In the genomic region with DNA sequence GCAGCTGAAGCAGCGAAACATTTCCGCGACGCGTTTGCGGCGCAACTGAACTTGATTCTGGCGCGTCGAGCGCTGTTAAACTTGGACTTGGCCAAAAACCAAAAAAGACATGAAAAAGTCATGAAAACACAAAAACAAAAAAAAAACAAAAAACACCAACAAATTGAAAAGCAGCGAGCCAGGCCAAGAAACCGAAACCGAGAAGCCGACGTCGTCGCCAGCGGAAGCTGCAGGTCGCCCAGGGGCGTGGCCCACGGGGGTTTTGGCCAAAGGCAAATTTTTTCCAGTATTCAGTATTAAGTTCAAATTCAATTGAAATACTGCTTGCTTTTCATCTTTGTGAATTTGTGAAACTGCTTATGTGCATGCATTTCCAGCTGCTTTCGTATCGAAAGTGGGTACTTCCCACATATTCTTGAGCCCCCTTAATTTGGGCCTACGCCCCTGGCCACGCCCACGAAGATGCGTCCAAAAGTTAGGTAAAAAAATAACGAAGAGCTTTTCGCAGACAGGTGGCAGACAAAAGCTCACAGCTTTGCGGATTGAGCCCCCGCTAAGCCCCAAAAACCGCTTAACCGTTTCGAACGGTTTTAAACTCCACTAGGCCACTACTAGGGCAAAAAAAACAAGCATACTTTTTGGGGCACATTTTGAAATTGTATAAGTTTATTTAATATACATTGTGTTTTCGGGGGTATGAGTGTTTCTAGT, we compare ENCODE assay signal across 1 fruit fly cellular context.
TF ChIP-seq lines count a peak whose summit lies in the region.

Gene CG3009, minus strand, starts transcription at position 51 of the 711 bp plus-strand sequence.

TF ChIP-seq in whole organism, embryonic, 481 proteins besides CTCF, POLR2A, EP300 and RAD21 (continued from another document and continues in another):
- TF ChIP-seq CG7928 (GFP tag; optimal IDR thresholded peaks at IDR 0.05; lab: Kevin White, UChicago) (peak; percentile 79), CG1529 (GFP tag; optimal IDR thresholded peaks at IDR 0.05; lab: Kevin White, UChicago) (peak; percentile 94), CG6813 (GFP tag; optimal IDR thresholded peaks at IDR 0.05; lab: Kevin White, UChicago) (peak; percentile 97), CG31441 (GFP tag; IDR thresholded peaks at IDR 0.05; lab: Robert Waterston, UW) (peak; percentile 96), CG10543 (GFP tag; optimal IDR thresholded peaks at IDR 0.05; lab: Kevin White, UChicago) (peak; percentile 99), ap (GFP tag; IDR thresholded peaks at IDR 0.05; lab: Robert Waterston, UW) (peak; percentile 93), H15 (GFP tag; IDR thresholded peaks at IDR 0.05; lab: Robert Waterston, UW) (peak; percentile 94), run (tag; optimal IDR thresholded peaks at IDR 0.05; lab: Kevin White, UChicago) (peak; percentile 93), CG8290 (GFP tag; optimal IDR thresholded peaks at IDR 0.05; lab: Kevin White, UChicago) (peak; percentile 90), CG8290 (tag; optimal IDR thresholded peaks at IDR 0.05; lab: Kevin White, UChicago) (peak; percentile 78 to 98), CG17568 (GFP tag; optimal IDR thresholded peaks at IDR 0.05; lab: Kevin White, UChicago) (peak; percentile 95), schlank (tag; optimal IDR thresholded peaks at IDR 0.05; lab: Kevin White, UChicago) (peak; percentile 97), aop (GFP tag; IDR thresholded peaks at IDR 0.05; lab: Robert Waterston, UW) (peak; percentile 81), CG18599 (GFP tag; optimal IDR thresholded peaks at IDR 0.05; lab: Kevin White, UChicago) (peak; percentile 99), Vsx1 (GFP tag; optimal IDR thresholded peaks at IDR 0.05; lab: Kevin White, UChicago) (peak; percentile 92), gro (GFP tag; optimal IDR thresholded peaks at IDR 0.05; lab: Kevin White, UChicago) (peak; percentile 98), jumu (GFP tag; optimal IDR thresholded peaks at IDR 0.05; lab: Kevin White, UChicago) (peak; percentile 98), CG14710 (tag; optimal IDR thresholded peaks at IDR 0.05; lab: Kevin White, UChicago) (peak; percentile 89), CG10147 (GFP tag; optimal IDR thresholded peaks at IDR 0.05; lab: Kevin White, UChicago) (peak; percentile 97), Bteb2 (GFP tag; optimal IDR thresholded peaks at IDR 0.05; lab: Kevin White, UChicago) (peak; percentile 97), ase (GFP tag; IDR thresholded peaks at IDR 0.05; lab: Robert Waterston, UW) (peak; percentile 96), CG33213 (GFP tag; optimal IDR thresholded peaks at IDR 0.05; lab: Kevin White, UChicago) (peak; percentile 96), jing (GFP tag; optimal IDR thresholded peaks at IDR 0.05; lab: Kevin White, UChicago) (peak; percentile 96), CG31365 (tag; optimal IDR thresholded peaks at IDR 0.05; lab: Kevin White, UChicago) (peak; percentile 92), MESR4 (GFP tag; optimal IDR thresholded peaks at IDR 0.05; lab: Kevin White, UChicago) (peak; percentile 69), tio (GFP tag; optimal IDR thresholded peaks at IDR 0.05; lab: Kevin White, UChicago) (peak; percentile 93), CG4820 (GFP tag; optimal IDR thresholded peaks at IDR 0.05; lab: Kevin White, UChicago) (peak; percentile 94), bsh (GFP tag; optimal IDR thresholded peaks at IDR 0.05; lab: Kevin White, UChicago) (peak; percentile 94 to 95), CG18011 (GFP tag; optimal IDR thresholded peaks at IDR 0.05; lab: Kevin White, UChicago) (peak; percentile 98), gsb-n (tag; optimal IDR thresholded peaks at IDR 0.05; lab: Kevin White, UChicago) (peak; percentile 89), CG1233 (GFP tag; optimal IDR thresholded peaks at IDR 0.05; lab: Kevin White, UChicago) (peak; percentile 95), Jarid2 (GFP tag; optimal IDR thresholded peaks at IDR 0.05; lab: Kevin White, UChicago) (peak; percentile 88), CG8089 (GFP tag; optimal IDR thresholded peaks at IDR 0.05; lab: Kevin White, UChicago) (peak; percentile 97), Lpt (GFP tag; optimal IDR thresholded peaks at IDR 0.05; lab: Kevin White, UChicago) (no peak), Hmr (GFP tag; optimal IDR thresholded peaks at IDR 0.05; lab: Kevin White, UChicago) (peak; percentile 99), Mes4 (GFP tag; optimal IDR thresholded peaks at IDR 0.05; lab: Kevin White, UChicago) (peak; percentile 97), TFAM (GFP tag; optimal IDR thresholded peaks at IDR 0.05; lab: Kevin White, UChicago) (peak; percentile 73), CG11504 (tag; optimal IDR thresholded peaks at IDR 0.05; lab: Kevin White, UChicago) (peak; percentile 96), CG15011 (GFP tag; optimal IDR thresholded peaks at IDR 0.05; lab: Kevin White, UChicago) (peak; percentile 94), CG6791 (GFP tag; IDR thresholded peaks at IDR 0.05; lab: Robert Waterston, UW; ENCODE audit: partially characterized antibody) (no peak), trem (tag; optimal IDR thresholded peaks at IDR 0.05; lab: Kevin White, UChicago) (peak; percentile 89), CG18619 (GFP tag; optimal IDR thresholded peaks at IDR 0.05; lab: Kevin White, UChicago) (peak; percentile 98), CG17361 (GFP tag; IDR thresholded peaks at IDR 0.05; lab: Robert Waterston, UW) (peak; percentile 96), CG7556 (GFP tag; optimal IDR thresholded peaks at IDR 0.05; lab: Kevin White, UChicago) (peak; percentile 98), ERR (GFP tag; optimal IDR thresholded peaks at IDR 0.05; lab: Kevin White, UChicago) (peak; percentile 97), nerfin-2 (GFP tag; IDR thresholded peaks at IDR 0.05; lab: Robert Waterston, UW; ENCODE audit: partially characterized antibody) (no peak), CG34224 (GFP tag; IDR thresholded peaks at IDR 0.05; lab: Robert Waterston, UW; ENCODE audit: partially characterized antibody) (no peak), CG4328 (GFP tag; optimal IDR thresholded peaks at IDR 0.05; lab: Kevin White, UChicago) (peak; percentile 98), Nf-YC (tag; optimal IDR thresholded peaks at IDR 0.05; lab: Kevin White, UChicago) (peak; percentile 92), CG2875 (GFP tag; optimal IDR thresholded peaks at IDR 0.05; lab: Kevin White, UChicago) (peak; percentile 95), slp2 (GFP tag; optimal IDR thresholded peaks at IDR 0.05; lab: Kevin White, UChicago) (peak; percentile 96), chm (GFP tag; IDR thresholded peaks at IDR 0.05; lab: Robert Waterston, UW) (peak; percentile 96), Dip2 (GFP tag; IDR thresholded peaks at IDR 0.05; lab: Robert Waterston, UW) (peak; percentile 75), Sry-β (GFP tag; optimal IDR thresholded peaks at IDR 0.05; lab: Kevin White, UChicago) (peak; percentile 28), CG10209 (GFP tag; optimal IDR thresholded peaks at IDR 0.05; lab: Kevin White, UChicago) (peak; percentile 97), Antp (GFP tag; optimal IDR thresholded peaks at IDR 0.05; lab: Kevin White, UChicago) (peak; percentile 99), CG30020 (tag; optimal IDR thresholded peaks at IDR 0.05; lab: Kevin White, UChicago) (peak; percentile 72), bigmax (GFP tag; optimal IDR thresholded peaks at IDR 0.05; lab: Kevin White, UChicago) (peak; percentile 46), CG13287 (GFP tag; IDR thresholded peaks at IDR 0.05; lab: Robert Waterston, UW; ENCODE audit: partially characterized antibody) (peak; percentile 54; the same call in 1 of the 2 replicates), wek (GFP tag; optimal IDR thresholded peaks at IDR 0.05; lab: Kevin White, UChicago) (peak; percentile 90), Med (GFP tag; lab: Kevin White, UChicago) (peak; percentile 100), slbo (GFP tag; IDR thresholded peaks at IDR 0.05; lab: Robert Waterston, UW) (peak; percentile 99), sima (GFP tag; optimal IDR thresholded peaks at IDR 0.05; lab: Kevin White, UChicago) (peak; percentile 92), sim (GFP tag; IDR thresholded peaks at IDR 0.05; lab: Robert Waterston, UW) (peak; percentile 90), unc-4 (GFP tag; IDR thresholded peaks at IDR 0.05; lab: Robert Waterston, UW; ENCODE audit: partially characterized antibody) (no peak), cg (GFP tag; optimal IDR thresholded peaks at IDR 0.05; lab: Kevin White, UChicago) (peak; percentile 27), psq (GFP tag; optimal IDR thresholded peaks at IDR 0.05; lab: Kevin White, UChicago) (peak; percentile 87), prd (optimal IDR thresholded peaks at IDR 0.05; lab: Kevin White, UChicago) (no peak), prd (GFP tag; IDR thresholded peaks at IDR 0.05; lab: Robert Waterston, UW) (peak; percentile 98), CG6765 (GFP tag; optimal IDR thresholded peaks at IDR 0.05; lab: Kevin White, UChicago) (peak; percentile 98), CG3838 (GFP tag; optimal IDR thresholded peaks at IDR 0.05; lab: Kevin White, UChicago) (peak; percentile 91), CG16815 (GFP tag; optimal IDR thresholded peaks at IDR 0.05; lab: Kevin White, UChicago) (peak; percentile 93), gcm (GFP tag; optimal IDR thresholded peaks at IDR 0.05; lab: Kevin White, UChicago) (peak; percentile 96), zf30C (GFP tag; optimal IDR thresholded peaks at IDR 0.05; lab: Kevin White, UChicago) (peak; percentile 16), Myb (GFP tag; optimal IDR thresholded peaks at IDR 0.05; lab: Kevin White, UChicago) (peak; percentile 92), CG2120 (GFP tag; optimal IDR thresholded peaks at IDR 0.05; lab: Kevin White, UChicago) (peak; percentile 99), CG6654 (GFP tag; optimal IDR thresholded peaks at IDR 0.05; lab: Kevin White, UChicago) (peak; percentile 89), CG9727 (GFP tag; optimal IDR thresholded peaks at IDR 0.05; lab: Kevin White, UChicago) (peak; percentile 95), B-H2 (GFP tag; optimal IDR thresholded peaks at IDR 0.05; lab: Kevin White, UChicago) (peak; percentile 97), sna (GFP tag; IDR thresholded peaks at IDR 0.05; lab: Robert Waterston, UW; ENCODE audit: partially characterized antibody) (no peak), CG42726 (GFP tag; IDR thresholded peaks at IDR 0.05; lab: Robert Waterston, UW; ENCODE audit: partially characterized antibody) (peak; percentile 60), Pdp1 (GFP tag; optimal IDR thresholded peaks at IDR 0.05; lab: Kevin White, UChicago) (peak; percentile 97 to 98), Dll (GFP tag; IDR thresholded peaks at IDR 0.05; lab: Robert Waterston, UW; ENCODE audit: partially characterized antibody) (no peak), gfzf (GFP tag; optimal IDR thresholded peaks at IDR 0.05; lab: Kevin White, UChicago) (peak; percentile 44), tin (GFP tag; optimal IDR thresholded peaks at IDR 0.05; lab: Kevin White, UChicago) (peak; percentile 98), CG1024 (GFP tag; IDR thresholded peaks at IDR 0.05; lab: Robert Waterston, UW) (peak; percentile 90), insv (GFP tag; optimal IDR thresholded peaks at IDR 0.05; lab: Kevin White, UChicago) (peak in 1 of 2 experiments; percentile 79), wdn (GFP tag; IDR thresholded peaks at IDR 0.05; lab: Robert Waterston, UW) (peak; percentile 98), zen (tag; optimal IDR thresholded peaks at IDR 0.05; lab: Kevin White, UChicago) (peak; percentile 83), CG14965 (GFP tag; optimal IDR thresholded peaks at IDR 0.05; lab: Kevin White, UChicago; ENCODE audit: borderline replicate concordance) (peak; percentile 86), fd3F (GFP tag; optimal IDR thresholded peaks at IDR 0.05; lab: Kevin White, UChicago) (peak; percentile 96), CG6854 (GFP tag; optimal IDR thresholded peaks at IDR 0.05; lab: Kevin White, UChicago) (peak; percentile 97), Six4 (GFP tag; optimal IDR thresholded peaks at IDR 0.05; lab: Kevin White, UChicago) (peak; percentile 95), HLH3B (GFP tag; IDR thresholded peaks at IDR 0.05; lab: Robert Waterston, UW) (peak; percentile 97), fd64A (GFP tag; optimal IDR thresholded peaks at IDR 0.05; lab: Kevin White, UChicago) (peak; percentile 92), nau (GFP tag; optimal IDR thresholded peaks at IDR 0.05; lab: Kevin White, UChicago) (peak; percentile 96), chif (GFP tag; optimal IDR thresholded peaks at IDR 0.05; lab: Kevin White, UChicago) (peak; percentile 95 to 97), CG9215 (GFP tag; IDR thresholded peaks at IDR 0.05; lab: Robert Waterston, UW) (peak; percentile 96), Doc2 (GFP tag; IDR thresholded peaks at IDR 0.05; lab: Robert Waterston, UW) (peak; percentile 96), D (optimal IDR thresholded peaks at IDR 0.05; lab: Kevin White, UChicago) (no peak), D (GFP tag; optimal IDR thresholded peaks at IDR 0.05; lab: Kevin White, UChicago) (peak; percentile 91), tna (GFP tag; IDR thresholded peaks at IDR 0.05; lab: Robert Waterston, UW; ENCODE audit: partially characterized antibody) (no peak), CG17328 (GFP tag; IDR thresholded peaks at IDR 0.05; lab: Robert Waterston, UW) (peak; percentile 95), CG7987 (GFP tag; optimal IDR thresholded peaks at IDR 0.05; lab: Kevin White, UChicago) (peak; percentile 94), C15 (GFP tag; IDR thresholded peaks at IDR 0.05; lab: Robert Waterston, UW) (peak; percentile 94), Atf-2 (GFP tag; optimal IDR thresholded peaks at IDR 0.05; lab: Kevin White, UChicago) (peak; percentile 97), h (optimal IDR thresholded peaks at IDR 0.05; lab: Kevin White, UChicago) (no peak), gt (GFP tag; IDR thresholded peaks at IDR 0.05; lab: Robert Waterston, UW) (peak; percentile 92), Atf3 (GFP tag; optimal IDR thresholded peaks at IDR 0.05; lab: Kevin White, UChicago) (peak; percentile 96), zfh1 (GFP tag; IDR thresholded peaks at IDR 0.05; lab: Robert Waterston, UW) (peak; percentile 97), BtbVII (GFP tag; optimal IDR thresholded peaks at IDR 0.05; lab: Kevin White, UChicago) (peak; percentile 97), CG7786 (GFP tag; optimal IDR thresholded peaks at IDR 0.05; lab: Kevin White, UChicago) (peak; percentile 98), Rx (GFP tag; IDR thresholded peaks at IDR 0.05; lab: Robert Waterston, UW) (peak; percentile 94), CG11247 (GFP tag; IDR thresholded peaks at IDR 0.05; lab: Robert Waterston, UW) (peak; percentile 97), CG32532 (GFP tag; IDR thresholded peaks at IDR 0.05; lab: Robert Waterston, UW) (peak; percentile 99), CG1832 (GFP tag; optimal IDR thresholded peaks at IDR 0.05; lab: Kevin White, UChicago) (peak; percentile 38), CG1792 (GFP tag; optimal IDR thresholded peaks at IDR 0.05; lab: Kevin White, UChicago) (peak; percentile 96), CG10274 (GFP tag; optimal IDR thresholded peaks at IDR 0.05; lab: Kevin White, UChicago) (peak; percentile 93), Aef1 (GFP tag; IDR thresholded peaks at IDR 0.05; lab: Robert Waterston, UW) (peak; percentile 97), NfI (GFP tag; optimal IDR thresholded peaks at IDR 0.05; lab: Kevin White, UChicago) (peak; percentile 98), danr (GFP tag; IDR thresholded peaks at IDR 0.05; lab: Robert Waterston, UW) (peak; percentile 95)
